Fruit fly (Drosophila melanogaster) whole organism, embryonic: Measurements from ENCODE around the gene yrt.
A peak's percentile ranks its signal among the peaks of the same experiment; 100 is the strongest.

ENCODE experiments used
- C15 ChIP-seq: fragments of 200-800 bp; sonication (Bioruptor generic); IDR thresholded peaks from 3 replicates; pipeline ENCODE4 v1.3.6; 2022; ENCODE audit warnings: missing biosample characterization, missing genetic modification characterization
- CG10147 ChIP-seq: fragments of 200-800 bp; sonication (Bioruptor generic); optimal IDR thresholded peaks from 2 replicates; lab custom pipeline; 2019; ENCODE audit warnings: missing biosample characterization, mild to moderate bottlenecking, missing genetic modification characterization, moderate library complexity
- CG10959 ChIP-seq: fragments of 200-800 bp; sonication (Bioruptor generic); IDR thresholded peaks from 2 replicates; pipeline ENCODE4 v1.3.6; 2022; ENCODE audit warnings: missing biosample characterization, missing genetic modification characterization
- CG12659 ChIP-seq: fragments of 200-800 bp; sonication (Bioruptor generic); optimal IDR thresholded peaks from 3 replicates; lab custom pipeline; 2017; ENCODE audit warnings: mild to moderate bottlenecking, missing biosample characterization, missing genetic modification reagents, missing genetic modification characterization
- CG12744 ChIP-seq: fragments of 200-800 bp; sonication (Bioruptor generic); optimal IDR thresholded peaks from 2 replicates; lab custom pipeline; 2016; ENCODE audit warnings: missing biosample characterization, missing genetic modification characterization
- CG13775 ChIP-seq: fragments of 200-800 bp; sonication (Bioruptor generic); optimal IDR thresholded peaks from 3 replicates; lab custom pipeline; 2017; ENCODE audit warnings: missing biosample characterization, mild to moderate bottlenecking, missing genetic modification characterization
- CG14667 ChIP-seq: fragments of 200-800 bp; sonication (Bioruptor generic); IDR thresholded peaks from 2 replicates; pipeline ENCODE4 v1.3.6; 2022; ENCODE audit warnings: missing biosample characterization, missing genetic modification characterization
- CG15269 ChIP-seq: fragments of 200-800 bp; sonication (Bioruptor generic); optimal IDR thresholded peaks from 2 replicates; lab custom pipeline; 2018; ENCODE audit warnings: missing biosample characterization, mild to moderate bottlenecking, missing genetic modification characterization, moderate library complexity
- CG17361 ChIP-seq: fragments of 200-800 bp; sonication (Bioruptor generic); IDR thresholded peaks from 3 replicates; pipeline ENCODE4 v1.3.6; 2022; ENCODE audit warnings: missing biosample characterization, missing genetic modification characterization
- CG17568 ChIP-seq: fragments of 200-800 bp; sonication (Bioruptor generic); optimal IDR thresholded peaks from 2 replicates; lab custom pipeline; 2018; ENCODE audit warnings: missing biosample characterization, mild to moderate bottlenecking, missing genetic modification characterization, moderate library complexity
- CG3163 ChIP-seq: fragments of 200-800 bp; sonication (Bioruptor generic); optimal IDR thresholded peaks from 3 replicates; lab custom pipeline; 2016; ENCODE audit warnings: missing biosample characterization, missing genetic modification characterization
- CG33213 ChIP-seq: fragments of 200-800 bp; sonication (Bioruptor generic); optimal IDR thresholded peaks from 3 replicates; lab custom pipeline; 2016; ENCODE audit warnings: missing biosample characterization, missing genetic modification characterization
- CG34224 ChIP-seq: fragments of 200-800 bp; sonication (Bioruptor generic); IDR thresholded peaks from 3 replicates; pipeline ENCODE4 v1.3.6; 2022; ENCODE audit warnings: missing biosample characterization, missing genetic modification characterization; ENCODE audit not compliant: partially characterized antibody
- CG34376 ChIP-seq: fragments of 200-800 bp; sonication (Bioruptor generic); optimal IDR thresholded peaks from 2 replicates; lab custom pipeline; 2018; ENCODE audit warnings: missing biosample characterization, mild to moderate bottlenecking, missing genetic modification characterization
- CG5953 ChIP-seq: fragments of 200-800 bp; sonication (Bioruptor generic); IDR thresholded peaks from 2 replicates; pipeline ENCODE4 v1.3.6; 2022; ENCODE audit warnings: missing biosample characterization, missing genetic modification characterization
- CG6654 ChIP-seq: fragments of 200-800 bp; sonication (Bioruptor generic); optimal IDR thresholded peaks from 2 replicates; lab custom pipeline; 2017; ENCODE audit warnings: missing biosample characterization, mild to moderate bottlenecking, missing genetic modification characterization
- CG8359 ChIP-seq: fragments of 200-800 bp; sonication (Bioruptor generic); optimal IDR thresholded peaks from 2 replicates; lab custom pipeline; 2017; ENCODE audit warnings: missing biosample characterization, mild to moderate bottlenecking, missing genetic modification characterization, borderline replicate concordance
- CG9727 ChIP-seq: fragments of 200-800 bp; sonication (Bioruptor generic); optimal IDR thresholded peaks from 3 replicates; lab custom pipeline; 2017; ENCODE audit warnings: missing biosample characterization, mild to moderate bottlenecking, missing genetic modification characterization
- CG9817 ChIP-seq: fragments of 200-800 bp; sonication (Bioruptor generic); optimal IDR thresholded peaks from 2 replicates; lab custom pipeline; 2018; ENCODE audit warnings: missing biosample characterization, mild to moderate bottlenecking, missing genetic modification characterization, moderate library complexity
- D ChIP-seq, 2 experiments: fragments of 200-800 bp in 1 of 2; fragments of >200 bp in 1 of 2; sonication (Bioruptor generic) in 1 of 2; optimal IDR thresholded peaks; 2 replicates in 1 of 2; 3 replicates in 1 of 2; lab custom pipeline; 2017; ENCODE audit warnings: mild to moderate bottlenecking in 1 of 2, missing biosample characterization in 1 of 2, missing genetic modification characterization in 1 of 2, missing genetic modification reagents in 1 of 2
- Deaf1 ChIP-seq: fragments of 200-800 bp; optimal IDR thresholded peaks from 3 replicates; lab custom pipeline; 2019; ENCODE audit warnings: missing biosample characterization, mild to moderate bottlenecking, missing genetic modification characterization, moderate library complexity
- MESR4 ChIP-seq: fragments of 200-800 bp; sonication (Bioruptor generic); optimal IDR thresholded peaks from 2 replicates; lab custom pipeline; 2018; ENCODE audit warnings: missing biosample characterization, mild to moderate bottlenecking, missing genetic modification characterization, moderate library complexity
- Nf-YA ChIP-seq: fragments of 200-800 bp; sonication (Bioruptor generic); IDR thresholded peaks from 2 replicates; pipeline ENCODE4 v1.3.6; 2022; ENCODE audit warnings: missing biosample characterization, missing genetic modification characterization
- NfI ChIP-seq: fragments of 200-800 bp; sonication (Bioruptor generic); optimal IDR thresholded peaks from 3 replicates; lab custom pipeline; 2018; ENCODE audit warnings: missing biosample characterization, mild to moderate bottlenecking, missing genetic modification characterization, moderate library complexity
- Oli ChIP-seq: fragments of 200-800 bp; sonication (Bioruptor generic); optimal IDR thresholded peaks from 2 replicates; lab custom pipeline; 2018; ENCODE audit warnings: missing biosample characterization, mild to moderate bottlenecking, missing genetic modification characterization, moderate library complexity
- Sox102F ChIP-seq: fragments of 200-800 bp; sonication (Bioruptor generic); optimal IDR thresholded peaks from 2 replicates; lab custom pipeline; 2018; ENCODE audit warnings: missing biosample characterization, mild to moderate bottlenecking, missing genetic modification characterization, moderate library complexity
- Ssrp ChIP-seq: fragments of 200-800 bp; sonication (Bioruptor generic); optimal IDR thresholded peaks from 2 replicates; lab custom pipeline; 2018; ENCODE audit warnings: missing biosample characterization, mild to moderate bottlenecking, missing genetic modification characterization, moderate library complexity
- ara ChIP-seq: fragments of 200-800 bp; sonication (Bioruptor generic); IDR thresholded peaks from 2 replicates; pipeline ENCODE4 v1.3.6; 2022; ENCODE audit warnings: missing biosample characterization, missing genetic modification characterization
- ase ChIP-seq: fragments of 200-800 bp; sonication (Bioruptor generic); IDR thresholded peaks from 3 replicates; pipeline ENCODE4 v1.3.6; 2022; ENCODE audit warnings: missing biosample characterization, missing genetic modification characterization
- az2 ChIP-seq: fragments of 200-800 bp; sonication (Bioruptor generic); optimal IDR thresholded peaks from 3 replicates; lab custom pipeline; 2016; ENCODE audit warnings: missing biosample characterization, missing genetic modification characterization
- bab2 ChIP-seq: fragments of 200-800 bp; sonication (Bioruptor generic); optimal IDR thresholded peaks from 2 replicates; lab custom pipeline; 2016; ENCODE audit warnings: missing biosample characterization, missing genetic modification characterization
- cato ChIP-seq: fragments of 200-800 bp; sonication (Bioruptor generic); optimal IDR thresholded peaks from 2 replicates; lab custom pipeline; 2016; ENCODE audit warnings: missing biosample characterization, missing genetic modification characterization, borderline replicate concordance
- chm ChIP-seq: fragments of 200-800 bp; sonication (Bioruptor generic); IDR thresholded peaks from 2 replicates; pipeline ENCODE4 v1.3.6; 2022; ENCODE audit warnings: missing biosample characterization, missing genetic modification characterization
- dm ChIP-seq: fragments of 200-800 bp; sonication (Bioruptor generic); optimal IDR thresholded peaks from 3 replicates; lab custom pipeline; 2016; ENCODE audit warnings: missing biosample characterization, missing genetic modification characterization
- ftz-f1 ChIP-seq: fragments of 200-800 bp; sonication (Bioruptor generic); optimal IDR thresholded peaks from 2 replicates; lab custom pipeline; 2016; ENCODE audit warnings: missing biosample characterization, missing genetic modification characterization
- gem ChIP-seq: fragments of 200-800 bp; sonication (Bioruptor generic); optimal IDR thresholded peaks from 2 replicates; lab custom pipeline; 2019; ENCODE audit warnings: missing biosample characterization, mild to moderate bottlenecking, missing genetic modification characterization, moderate library complexity
- grn ChIP-seq: fragments of 200-800 bp; sonication (Bioruptor generic); optimal IDR thresholded peaks from 3 replicates; lab custom pipeline; 2017; ENCODE audit warnings: missing biosample characterization, missing genetic modification characterization
- kah ChIP-seq: fragments of 200-800 bp; sonication (Bioruptor generic); optimal IDR thresholded peaks from 2 replicates; lab custom pipeline; 2018; ENCODE audit warnings: missing biosample characterization, mild to moderate bottlenecking, missing genetic modification characterization
- lilli ChIP-seq: fragments of 200-800 bp; sonication (Bioruptor generic); optimal IDR thresholded peaks from 3 replicates; lab custom pipeline; 2016; ENCODE audit warnings: missing biosample characterization, missing genetic modification characterization
- lmd ChIP-seq: fragments of 200-800 bp; sonication (Bioruptor generic); IDR thresholded peaks from 2 replicates; pipeline ENCODE4 v1.3.6; 2022; ENCODE audit warnings: missing biosample characterization, missing genetic modification characterization
- nerfin-2 ChIP-seq: fragments of 200-800 bp; sonication (Bioruptor generic); IDR thresholded peaks from 2 replicates; pipeline ENCODE4 v1.3.6; 2022; ENCODE audit warnings: missing biosample characterization, missing genetic modification characterization; ENCODE audit not compliant: partially characterized antibody
- p53 ChIP-seq: fragments of 200-800 bp; sonication (Bioruptor generic); optimal IDR thresholded peaks from 2 replicates; lab custom pipeline; 2016; ENCODE audit warnings: missing biosample characterization, missing genetic modification characterization
- pnt ChIP-seq: fragments of 200-800 bp; sonication (Bioruptor generic); optimal IDR thresholded peaks from 3 replicates; lab custom pipeline; 2016; ENCODE audit warnings: missing biosample characterization, missing genetic modification characterization
- sc ChIP-seq, 3 experiments: fragments of >200 bp in 2 of 3; fragments of 200-800 bp in 1 of 3; sonication (Bioruptor generic) in 1 of 3; optimal IDR thresholded peaks; 2 replicates in 2 of 3; 3 replicates in 1 of 3; lab custom pipeline; 2017; ENCODE audit warnings: mild to moderate bottlenecking in 1 of 3, missing biosample characterization in 1 of 3, missing genetic modification characterization in 1 of 3, missing genetic modification reagents in 1 of 3
- tin ChIP-seq: fragments of 200-800 bp; sonication (Bioruptor generic); optimal IDR thresholded peaks from 3 replicates; lab custom pipeline; 2016; ENCODE audit warnings: missing biosample characterization, missing genetic modification characterization
- wdn ChIP-seq: fragments of 200-800 bp; sonication (Bioruptor generic); IDR thresholded peaks from 2 replicates; pipeline ENCODE4 v1.3.6; 2022; ENCODE audit warnings: missing biosample characterization, missing genetic modification characterization
- wek ChIP-seq: fragments of 200-800 bp; sonication (Bioruptor generic); optimal IDR thresholded peaks from 3 replicates; lab custom pipeline; 2018; ENCODE audit warnings: missing biosample characterization, mild to moderate bottlenecking, missing genetic modification characterization, moderate library complexity
- zen ChIP-seq: fragments of 200-800 bp; sonication (Bioruptor generic); optimal IDR thresholded peaks from 3 replicates; lab custom pipeline; 2018; ENCODE audit warnings: missing biosample characterization, mild to moderate bottlenecking, missing genetic modification characterization, moderate library complexity
- zfh2 ChIP-seq: fragments of 200-800 bp; sonication (Bioruptor generic); optimal IDR thresholded peaks from 2 replicates; lab custom pipeline; 2016; ENCODE audit warnings: missing biosample characterization, missing genetic modification characterization

The yrt gene

DNA sequence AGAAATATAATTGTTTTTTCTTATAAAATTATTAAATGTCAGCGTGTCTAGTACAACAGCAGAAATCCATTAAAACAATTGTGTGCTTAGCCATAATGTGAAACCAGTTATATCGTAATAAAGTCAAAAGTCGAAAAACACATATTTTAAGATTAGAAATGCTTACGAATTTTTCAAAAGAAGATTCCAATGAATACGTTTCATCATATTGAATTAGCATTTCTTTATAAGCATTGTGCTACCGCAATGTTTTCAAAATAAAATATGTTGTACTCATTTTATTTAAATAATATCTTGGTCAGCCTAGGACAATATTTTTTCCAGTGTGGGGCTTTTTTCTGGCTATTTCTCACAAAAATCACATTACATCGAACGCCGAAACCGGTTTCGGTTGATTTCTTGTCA is 18.1 kb upstream of the yrt start (continued):
- TF ChIP-seq D (optimal IDR thresholded peaks at IDR 0.05; lab: Kevin White, UChicago) (no peak), D (GFP tag; optimal IDR thresholded peaks at IDR 0.05; lab: Kevin White, UChicago) (peak; percentile 77), lmd (GFP tag; lab: Robert Waterston, UW) (peak; percentile 78), CG9727 (GFP tag; lab: Kevin White, UChicago) (peak; percentile 88), Oli (peak; percentile 89), CG12659 (GFP tag; lab: Kevin White, UChicago) (peak; percentile 84), CG8359 (peak; percentile 57), CG17361 (GFP tag; lab: Robert Waterston, UW) (peak; percentile 96), CG13775 (GFP tag; lab: Kevin White, UChicago) (peak; percentile 84), C15 (GFP tag; lab: Robert Waterston, UW) (0 out of 3 replicates have a peak, but pooled peaks have one; percentile 36), CG34224 (no peak), Sox102F (GFP tag; lab: Kevin White, UChicago) (peak; percentile 85), nerfin-2 (no peak), CG17568 (GFP tag; lab: Kevin White, UChicago) (peak; percentile 69), az2 (GFP tag; lab: Kevin White, UChicago) (peak; percentile 79), CG14667 (GFP tag; lab: Robert Waterston, UW) (peak; percentile 48; the same call in 1 of the 2 replicates), sc (optimal IDR thresholded peaks at IDR 0.05; lab: Kevin White, UChicago) (no peak), sc (GFP tag; optimal IDR thresholded peaks at IDR 0.05; lab: Kevin White, UChicago) (peak; percentile 64), CG34376 (GFP tag; lab: Kevin White, UChicago) (peak; percentile 38), CG3163 (no peak), CG10147 (peak; percentile 88), p53 (GFP tag; lab: Kevin White, UChicago) (no peak), zen (tag; lab: Kevin White, UChicago) (peak; percentile 64), dm (GFP tag; lab: Kevin White, UChicago) (peak; percentile 20), grn (no peak), wdn (peak; percentile 32; the same call in 1 of the 2 replicates), tin (GFP tag; lab: Kevin White, UChicago) (peak; percentile 68), ase (GFP tag; lab: Robert Waterston, UW) (no peak), ftz-f1 (no peak), cato (GFP tag; lab: Kevin White, UChicago) (peak; percentile 53), CG12744 (GFP tag; lab: Kevin White, UChicago) (peak; percentile 57), gem (tag; lab: Kevin White, UChicago) (peak; percentile 92), NfI (GFP tag; lab: Kevin White, UChicago) (peak; percentile 67), zfh2 (GFP tag; lab: Kevin White, UChicago) (peak; percentile 71), ara (GFP tag; lab: Robert Waterston, UW) (no peak), CG6654 (GFP tag; lab: Kevin White, UChicago) (peak; percentile 50), CG9817 (peak; percentile 64), Ssrp (tag; lab: Kevin White, UChicago) (peak; percentile 78), kah (peak; percentile 25), CG15269 (tag; lab: Kevin White, UChicago) (peak; percentile 82), MESR4 (GFP tag; lab: Kevin White, UChicago) (no peak), CG5953 (GFP tag; lab: Robert Waterston, UW) (no peak), CG33213 (GFP tag; lab: Kevin White, UChicago) (peak; percentile 10), lilli (peak; percentile 85), wek (no peak), Nf-YA (peak; percentile 42; the same call in 1 of the 2 replicates), pnt (GFP tag; lab: Kevin White, UChicago) (peak; percentile 49), chm (no peak), bab2 (GFP tag; lab: Kevin White, UChicago) (peak; percentile 54), Deaf1 (tag; lab: Kevin White, UChicago) (peak; percentile 61), CG10959 (GFP tag; lab: Robert Waterston, UW) (no peak)
